Worm (Caenorhabditis elegans) whole organism, L1 larva: ENCODE measurements around the gene vha-11.
A peak's percentile ranks its signal among the peaks of the same experiment; 100 is the strongest.

Experiments
- C04F5.9 ChIP-seq: sonication (generic microtip); optimal IDR thresholded peaks from 2 replicates; lab custom pipeline; 2016; ENCODE audit warnings: missing genetic modification characterization, missing compliant biosample characterization
- C16A3.4 ChIP-seq: fragments of 150-350 bp; optimal IDR thresholded peaks from 2 replicates; lab custom pipeline; 2014; ENCODE audit warnings: missing biosample characterization, missing genetic modification characterization
- C34B4.2 ChIP-seq: sonication (generic microtip); optimal IDR thresholded peaks from 2 replicates; lab custom pipeline; 2017; ENCODE audit warnings: mild to moderate bottlenecking, missing genetic modification characterization, missing compliant biosample characterization
- aha-1 ChIP-seq: fragments of 150-350 bp; optimal IDR thresholded peaks from 2 replicates; lab custom pipeline; 2014; ENCODE audit warnings: missing biosample characterization, missing genetic modification characterization
- aly-2 ChIP-seq: fragments of 150-350 bp; optimal IDR thresholded peaks from 2 replicates; lab custom pipeline; 2014; ENCODE audit warnings: missing biosample characterization, missing genetic modification characterization
- blmp-1 ChIP-seq: fragments of 150-350 bp; optimal IDR thresholded peaks from 2 replicates; lab custom pipeline; 2014; ENCODE audit warnings: missing biosample characterization, missing genetic modification characterization
- ceh-63 ChIP-seq: fragments of 200-800 bp; sonication (Bioruptor generic); optimal IDR thresholded peaks from 2 replicates; lab custom pipeline; 2018; ENCODE audit warnings: mild to moderate bottlenecking, missing genetic modification characterization, missing compliant biosample characterization
- ceh-8 ChIP-seq: fragments of 200-800 bp; sonication (Bioruptor generic); optimal IDR thresholded peaks from 2 replicates; lab custom pipeline; 2018; ENCODE audit warnings: mild to moderate bottlenecking, missing genetic modification characterization, moderate library complexity, missing compliant biosample characterization
- ceh-82 ChIP-seq, 3 experiments: fragments of 150-350 bp in 1 of 3; sonication (generic microtip) in 2 of 3; optimal IDR thresholded peaks; 2 replicates each; lab custom pipeline; 2014 to 2017; ENCODE audit warnings: missing biosample characterization in 3 of 3, missing genetic modification characterization in 3 of 3
- dsc-1 ChIP-seq: sonication (generic microtip); optimal IDR thresholded peaks from 2 replicates; lab custom pipeline; 2016; ENCODE audit warnings: mild to moderate bottlenecking, missing genetic modification characterization, missing compliant biosample characterization
- efl-1 ChIP-seq, 4 experiments: fragments of 150-350 bp; optimal IDR thresholded peaks in 3 of 4; peaks in 1 of 4; 1 replicate in 1 of 4; 2 replicates in 3 of 4; lab custom pipeline; 2014; ENCODE audit warnings: missing biosample characterization in 2 of 4, missing genetic modification characterization in 2 of 4, missing genetic modification reagents in 2 of 4
- egl-13 ChIP-seq: sonication (generic microtip); optimal IDR thresholded peaks from 2 replicates; lab custom pipeline; 2016; ENCODE audit warnings: missing genotype, missing genetic modification reagents, missing genetic modification characterization, missing compliant biosample characterization
- elt-2 ChIP-seq: sonication (generic microtip); optimal IDR thresholded peaks from 2 replicates; lab custom pipeline; 2016; ENCODE audit warnings: missing genetic modification characterization, mild to moderate bottlenecking, inconsistent platforms, missing compliant biosample characterization, missing genetic modification reagents
- elt-3 ChIP-seq, 6 experiments: fragments of 150-350 bp in 1 of 6; sonication (generic microtip); optimal IDR thresholded peaks; 2 replicates each; lab custom pipeline; 2017 to 2018; ENCODE audit warnings: missing biosample characterization in 6 of 6, missing genetic modification characterization in 6 of 6, inconsistent platforms in 1 of 6
- fkh-10 ChIP-seq: sonication (generic microtip); optimal IDR thresholded peaks from 2 replicates; lab custom pipeline; 2017; ENCODE audit warnings: missing biosample characterization, missing genetic modification reagents, missing genetic modification characterization
- fkh-4 ChIP-seq: sonication (generic microtip); optimal IDR thresholded peaks from 2 replicates; lab custom pipeline; 2016; ENCODE audit warnings: missing compliant biosample characterization, missing genetic modification characterization, borderline replicate concordance
- hlh-17 ChIP-seq: fragments of 200-800 bp; sonication (Bioruptor generic); optimal IDR thresholded peaks from 2 replicates; lab custom pipeline; 2018; ENCODE audit warnings: missing genetic modification characterization, mild to moderate bottlenecking, missing compliant biosample characterization, moderate library complexity, borderline replicate concordance
- irx-1 ChIP-seq: sonication (generic microtip); optimal IDR thresholded peaks from 2 replicates; lab custom pipeline; 2016; ENCODE audit warnings: missing genetic modification characterization, missing compliant biosample characterization
- isw-1 ChIP-seq: fragments of 200-800 bp; sonication (Bioruptor generic); IDR thresholded peaks from 2 replicates; pipeline ENCODE4 v1.3.6; 2022; ENCODE audit warnings: missing genetic modification characterization, missing compliant biosample characterization
- jun-1 ChIP-seq: fragments of 150-350 bp; optimal IDR thresholded peaks from 2 replicates; lab custom pipeline; 2014; ENCODE audit warnings: missing biosample characterization, missing genetic modification reagents, missing genetic modification characterization
- lin-14 ChIP-seq: fragments of 200-800 bp; sonication (Bioruptor generic); optimal IDR thresholded peaks from 2 replicates; lab custom pipeline; 2018; ENCODE audit warnings: mild to moderate bottlenecking, missing genetic modification characterization, moderate library complexity, missing compliant biosample characterization
- lin-15B ChIP-seq: fragments of 150-350 bp; sonication (generic microtip); optimal IDR thresholded peaks from 3 replicates; lab custom pipeline; 2014; ENCODE audit warnings: missing biosample characterization, missing genetic modification characterization
- lin-39 ChIP-seq: fragments of 150-350 bp; optimal IDR thresholded peaks from 2 replicates; lab custom pipeline; 2014; ENCODE audit warnings: missing biosample characterization, missing genetic modification reagents, missing genetic modification characterization
- lsy-2 ChIP-seq, 2 experiments: fragments of 150-350 bp; optimal IDR thresholded peaks; 2 replicates each; lab custom pipeline; 2014; ENCODE audit warnings: missing biosample characterization in 2 of 2, missing genetic modification characterization in 2 of 2
- mdl-1 ChIP-seq, 2 experiments: fragments of 150-350 bp; optimal IDR thresholded peaks; 2 replicates each; lab custom pipeline; 2014 to 2017; ENCODE audit warnings: missing biosample characterization in 2 of 2, missing genetic modification characterization in 2 of 2, inconsistent platforms in 1 of 2
- mef-2 ChIP-seq: fragments of 150-350 bp; optimal IDR thresholded peaks from 2 replicates; lab custom pipeline; 2014; ENCODE audit warnings: missing biosample characterization, missing genetic modification characterization
- nhr-11 ChIP-seq: fragments of 150-350 bp; optimal IDR thresholded peaks from 2 replicates; lab custom pipeline; 2014; ENCODE audit warnings: missing biosample characterization, missing genetic modification characterization
- nhr-12 ChIP-seq: sonication (generic microtip); optimal IDR thresholded peaks from 2 replicates; lab custom pipeline; 2017; ENCODE audit warnings: missing biosample characterization, missing genetic modification characterization
- nhr-20 ChIP-seq: sonication (generic microtip); optimal IDR thresholded peaks from 2 replicates; lab custom pipeline; 2016; ENCODE audit warnings: mild to moderate bottlenecking, missing genetic modification characterization, missing compliant biosample characterization
- nhr-28 ChIP-seq: fragments of 150-350 bp; optimal IDR thresholded peaks from 2 replicates; lab custom pipeline; 2014; ENCODE audit warnings: missing biosample characterization, missing genetic modification characterization
- nhr-76 ChIP-seq: sonication (generic microtip); optimal IDR thresholded peaks from 2 replicates; lab custom pipeline; 2017; ENCODE audit warnings: missing biosample characterization, missing genetic modification characterization
- nhr-84 ChIP-seq: sonication (generic microtip); optimal IDR thresholded peaks from 2 replicates; lab custom pipeline; 2017; ENCODE audit warnings: missing biosample characterization, missing genetic modification characterization
- nhr-85 ChIP-seq: sonication (generic microtip); peaks from one replicate; lab custom pipeline; 2016; ENCODE audit warnings: missing genetic modification characterization, inconsistent platforms, missing compliant biosample characterization
- pag-3 ChIP-seq: sonication (generic microtip); optimal IDR thresholded peaks from 2 replicates; lab custom pipeline; 2017; ENCODE audit warnings: missing genetic modification characterization, mild to moderate bottlenecking, missing compliant biosample characterization, antibody characterized with exemption, borderline replicate concordance; ENCODE audit not compliant: insufficient read depth
- pqm-1 ChIP-seq: sonication (generic microtip); optimal IDR thresholded peaks from 3 replicates; lab custom pipeline; 2017; ENCODE audit warnings: missing biosample characterization, missing genetic modification characterization
- rnt-1 ChIP-seq: sonication (generic microtip); optimal IDR thresholded peaks from 2 replicates; lab custom pipeline; 2016; ENCODE audit warnings: mild to moderate bottlenecking, missing genetic modification characterization, moderate library complexity, missing compliant biosample characterization
- snu-23 ChIP-seq: sonication (generic microtip); optimal IDR thresholded peaks from 2 replicates; lab custom pipeline; 2016; ENCODE audit warnings: missing genetic modification characterization, missing compliant biosample characterization
- sptf-1 ChIP-seq: fragments of 150-350 bp; optimal IDR thresholded peaks from 2 replicates; lab custom pipeline; 2014; ENCODE audit warnings: missing biosample characterization, missing genetic modification characterization
- sup-37 ChIP-seq: fragments of 200-800 bp; sonication (Bioruptor generic); optimal IDR thresholded peaks from 2 replicates; lab custom pipeline; 2018; ENCODE audit warnings: mild to moderate bottlenecking, missing genetic modification characterization, missing compliant biosample characterization
- swsn-7 ChIP-seq: sonication (generic microtip); optimal IDR thresholded peaks from 2 replicates; lab custom pipeline; 2016; ENCODE audit warnings: missing genetic modification characterization, missing compliant biosample characterization
- tbx-2 ChIP-seq: sonication (generic microtip); optimal IDR thresholded peaks from 2 replicates; lab custom pipeline; 2016; ENCODE audit warnings: missing genetic modification characterization, missing compliant biosample characterization
- tlp-1 ChIP-seq: fragments of 150-350 bp; optimal IDR thresholded peaks from 2 replicates; lab custom pipeline; 2014; ENCODE audit warnings: missing biosample characterization, missing genetic modification characterization
- unc-30 ChIP-seq: sonication (generic microtip); optimal IDR thresholded peaks from 2 replicates; lab custom pipeline; 2017; ENCODE audit warnings: missing biosample characterization, missing genetic modification characterization
- unc-62 ChIP-seq: fragments of 150-350 bp; optimal IDR thresholded peaks from 2 replicates; lab custom pipeline; 2014; ENCODE audit warnings: missing biosample characterization, missing genetic modification reagents, missing genetic modification characterization
- unc-98 ChIP-seq: fragments of 200-800 bp; sonication (Bioruptor generic); IDR thresholded peaks from 2 replicates; pipeline ENCODE4 v1.3.6; 2022; ENCODE audit warnings: missing genetic modification characterization, missing compliant biosample characterization
- zag-1 ChIP-seq: fragments of 150-350 bp; optimal IDR thresholded peaks from 2 replicates; lab custom pipeline; 2014; ENCODE audit warnings: missing biosample characterization, missing genetic modification characterization
- zip-4 ChIP-seq: fragments of 200-800 bp; sonication (Bioruptor generic); optimal IDR thresholded peaks from 2 replicates; lab custom pipeline; 2018; ENCODE audit warnings: mild to moderate bottlenecking, missing genetic modification characterization, moderate library complexity, missing compliant biosample characterization
- ztf-4 ChIP-seq: fragments of 150-350 bp; optimal IDR thresholded peaks from 2 replicates; lab custom pipeline; 2014; ENCODE audit warnings: missing biosample characterization, missing genetic modification characterization

The vha-11 gene

DNA sequence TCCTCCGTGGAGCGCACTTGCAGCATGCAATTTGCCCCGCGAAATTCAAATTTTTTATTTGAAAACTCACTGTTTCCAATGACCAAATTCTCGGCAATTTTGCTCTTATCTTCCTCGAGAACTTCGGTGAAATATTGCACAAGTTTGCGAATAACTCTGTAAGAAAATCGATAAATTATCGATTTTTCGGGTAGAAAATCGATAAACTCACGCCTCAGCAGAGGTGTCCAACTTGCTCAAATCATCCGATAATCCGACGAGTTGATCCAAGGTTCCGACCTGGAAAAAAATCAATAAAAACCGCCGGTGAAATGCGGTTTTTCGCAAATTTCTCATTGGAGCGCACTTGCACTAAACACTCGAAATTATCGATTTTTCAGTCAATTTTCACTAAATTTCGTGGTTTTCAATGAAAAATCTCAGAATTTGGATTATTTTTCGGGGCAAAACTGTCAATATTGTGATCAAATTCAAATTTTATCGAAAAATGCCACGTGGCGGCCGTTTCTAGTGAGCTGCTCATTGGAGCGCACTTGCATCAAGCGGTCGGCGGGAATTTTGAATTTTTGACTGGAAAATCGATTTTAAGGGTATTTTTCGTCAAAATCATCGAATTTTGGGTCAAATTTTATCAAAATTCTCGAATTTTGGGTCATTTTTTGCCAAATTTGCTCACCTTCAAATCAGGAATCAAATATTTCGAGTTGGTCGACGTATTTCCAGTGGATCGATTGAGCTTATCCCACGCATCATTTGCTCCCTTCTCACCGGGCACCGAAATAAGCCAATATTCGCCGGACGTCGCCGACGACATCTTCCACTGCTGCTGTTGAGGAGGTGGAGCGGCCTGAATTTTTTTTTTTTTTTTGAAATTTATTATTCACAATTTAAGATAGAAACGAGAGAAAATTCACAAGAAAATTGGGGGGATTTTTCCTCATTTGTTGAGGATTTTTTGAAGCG lies at the start of gene vha-11 (continued):
- no peak for TF ChIP-seq nhr-28 (tag; lab: Kevin White, UChicago)
- no peak for TF ChIP-seq irx-1 (tag; lab: Kevin White, UChicago)
- TF ChIP-seq, all 84 proteins: peak for 6

DNA sequence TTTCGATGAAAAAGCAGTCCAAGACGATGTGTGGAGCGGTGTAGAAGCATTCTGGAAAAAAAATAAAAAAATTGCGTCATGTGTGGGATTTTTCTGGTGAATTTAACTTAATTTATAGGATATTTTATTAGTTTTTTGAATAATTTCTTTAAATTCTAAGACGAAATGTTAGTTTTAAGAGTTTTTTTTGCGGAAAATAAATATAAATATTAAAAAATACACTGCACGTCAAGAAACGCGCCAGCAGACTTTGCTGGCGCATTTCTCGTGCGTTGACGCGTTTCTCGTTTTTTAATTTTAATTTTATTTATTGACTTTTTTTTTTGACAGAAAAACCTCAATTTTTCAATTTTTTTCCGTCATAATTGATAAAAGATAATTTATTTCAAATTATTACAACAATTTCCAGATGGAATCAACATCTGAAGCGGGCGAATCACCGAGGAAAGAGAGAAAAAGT lies 34.5 kb upstream of the vha-11 start, which contains the start of the genes ppgn-1 and tftc-1:
ppgn-1 (minus strand) TSS at position 51 of the 460 bp plus-strand sequence.
tftc-1 (plus strand) TSS at position 410 of the 460 bp plus-strand sequence.
- TF ChIP-seq tlp-1 (tag; lab: Kevin White, UChicago) (no peak), lsy-2 (tag; optimal IDR thresholded peaks at IDR 0.05; lab: Kevin White, UChicago) (peak; percentile 77 to 85), nhr-85 (tag; lab: Kevin White, UChicago) (peak; percentile 80), unc-30 (tag; lab: Kevin White, UChicago) (no peak), efl-1 (optimal IDR thresholded peaks at IDR 0.05; lab: Kevin White, UChicago) (peak; percentile 40 to 68), efl-1 (GFP tag; optimal IDR thresholded peaks at IDR 0.05 in 1 of 2; lab: Kevin White, UChicago) (peak; percentile 72 to 95), nhr-76 (tag; lab: Kevin White, UChicago) (no peak), aha-1 (tag; lab: Kevin White, UChicago) (no peak), isw-1 (GFP tag; lab: Robert Waterston, UW) (peak; percentile 57), mef-2 (tag; lab: Kevin White, UChicago) (no peak), lin-14 (GFP tag; lab: Kevin White, UChicago) (no peak), unc-98 (GFP tag; lab: Robert Waterston, UW) (no peak), ceh-63 (GFP tag; lab: Kevin White, UChicago) (no peak), dsc-1 (peak; percentile 78), fkh-10 (GFP tag; lab: Kevin White, UChicago) (no peak), C16A3.4 (peak; percentile 29), ztf-4 (tag; lab: Kevin White, UChicago) (no peak), hlh-17 (GFP tag; lab: Kevin White, UChicago) (no peak), tbx-2 (peak; percentile 79), lin-15B (tag; lab: Kevin White, UChicago) (peak; percentile 3), swsn-7 (tag; lab: Kevin White, UChicago) (peak; percentile 79), C34B4.2 (tag; lab: Kevin White, UChicago) (no peak), egl-13 (tag; lab: Kevin White, UChicago) (peak; percentile 55), zip-4 (GFP tag; lab: Kevin White, UChicago) (no peak), zag-1 (tag; lab: Kevin White, UChicago) (no peak), elt-3 (tag; optimal IDR thresholded peaks at IDR 0.05; lab: Kevin White, UChicago) (peak in 1 of 6 experiments; percentile 24), jun-1 (tag; lab: Kevin White, UChicago) (no peak), snu-23 (no peak), nhr-20 (tag; lab: Kevin White, UChicago) (no peak), ceh-8 (peak; percentile 75), pqm-1 (tag; lab: Kevin White, UChicago) (no peak), C04F5.9 (peak; percentile 66), irx-1 (tag; lab: Kevin White, UChicago) (peak; percentile 71), pag-3 (tag; lab: Kevin White, UChicago) (no peak), nhr-11 (tag; lab: Kevin White, UChicago) (peak; percentile 4), ceh-82 (tag; optimal IDR thresholded peaks at IDR 0.05; lab: Kevin White, UChicago) (peak; percentile 13 to 88 (median 56)), rnt-1 (tag; lab: Kevin White, UChicago) (no peak), lin-39 (peak; percentile 71), mdl-1 (tag; optimal IDR thresholded peaks at IDR 0.05; lab: Kevin White, UChicago) (no peak), elt-2 (tag; lab: Kevin White, UChicago) (peak; percentile 36), fkh-4 (peak; percentile 1), unc-62 (GFP tag; lab: Kevin White, UChicago) (no peak), sptf-1 (tag; lab: Kevin White, UChicago) (no peak), aly-2 (no peak), nhr-12 (tag; lab: Kevin White, UChicago) (no peak), sup-37 (GFP tag; lab: Kevin White, UChicago) (no peak), blmp-1 (tag; lab: Kevin White, UChicago) (peak; percentile 55), nhr-84 (tag; lab: Kevin White, UChicago) (no peak)
